Worm (Caenorhabditis elegans) whole organism, mixed stage, embryonic: ENCODE results near the gene fipr-15.
A peak's percentile ranks its signal among the peaks of the same experiment; 100 is the strongest.

Experiments
- M03D4.4 ChIP-seq: sonication (generic microtip); optimal IDR thresholded peaks from 2 replicates; lab custom pipeline; 2017; ENCODE audit warnings: mild to moderate bottlenecking, missing genetic modification characterization, missing compliant biosample characterization
- bed-3 ChIP-seq: fragments of 200-800 bp; sonication (Bioruptor generic); optimal IDR thresholded peaks from 3 replicates; lab custom pipeline; 2018; ENCODE audit warnings: mild to moderate bottlenecking, missing genetic modification characterization, moderate library complexity, missing compliant biosample characterization
- blmp-1 ChIP-seq: fragments of 150-350 bp; optimal IDR thresholded peaks from 2 replicates; lab custom pipeline; 2014; ENCODE audit warnings: missing biosample characterization, missing genetic modification characterization
- ceh-39 ChIP-seq: fragments of 150-350 bp; optimal IDR thresholded peaks from 2 replicates; lab custom pipeline; 2014; ENCODE audit warnings: missing biosample characterization, missing genetic modification characterization
- ceh-43 ChIP-seq: fragments of 200-800 bp; sonication (Bioruptor generic); optimal IDR thresholded peaks from 2 replicates; lab custom pipeline; 2018; ENCODE audit warnings: mild to moderate bottlenecking, missing genetic modification characterization, moderate library complexity, missing compliant biosample characterization
- ceh-83 ChIP-seq: fragments of 200-800 bp; sonication (Bioruptor generic); optimal IDR thresholded peaks from 2 replicates; lab custom pipeline; 2018; ENCODE audit warnings: mild to moderate bottlenecking, missing genetic modification characterization, missing compliant biosample characterization
- ces-1 ChIP-seq: fragments of 150-350 bp; optimal IDR thresholded peaks from 2 replicates; lab custom pipeline; 2014; ENCODE audit warnings: missing biosample characterization, missing genetic modification reagents, missing genetic modification characterization
- cnd-1 ChIP-seq: fragments of 200-800 bp; sonication (Bioruptor generic); optimal IDR thresholded peaks from 2 replicates; lab custom pipeline; 2018; ENCODE audit warnings: mild to moderate bottlenecking, missing genetic modification characterization, missing compliant biosample characterization
- drap-1 ChIP-seq: fragments of 200-800 bp; sonication (Bioruptor generic); optimal IDR thresholded peaks from 3 replicates; lab custom pipeline; 2018; ENCODE audit warnings: mild to moderate bottlenecking, missing genetic modification characterization, missing compliant biosample characterization
- elt-1 ChIP-seq: sonication (generic microtip); optimal IDR thresholded peaks from 2 replicates; lab custom pipeline; 2017; ENCODE audit warnings: missing genetic modification characterization, mild to moderate bottlenecking, missing compliant biosample characterization, antibody characterized with exemption, moderate library complexity, borderline replicate concordance; ENCODE audit not compliant: insufficient read depth
- elt-3 ChIP-seq: fragments of 150-350 bp; optimal IDR thresholded peaks from 2 replicates; lab custom pipeline; 2014; ENCODE audit warnings: missing biosample characterization, missing genetic modification characterization
- flh-1 ChIP-seq: fragments of 200-800 bp; sonication (Bioruptor generic); optimal IDR thresholded peaks from 2 replicates; lab custom pipeline; 2018; ENCODE audit warnings: mild to moderate bottlenecking, missing genetic modification characterization, moderate library complexity, missing compliant biosample characterization
- ham-2 ChIP-seq: fragments of 200-800 bp; sonication (Bioruptor generic); optimal IDR thresholded peaks from 2 replicates; lab custom pipeline; 2018; ENCODE audit warnings: mild to moderate bottlenecking, missing genetic modification characterization, missing compliant biosample characterization
- hlh-1 ChIP-seq: fragments of 150-350 bp; optimal IDR thresholded peaks from 2 replicates; lab custom pipeline; 2014; ENCODE audit warnings: missing biosample characterization, missing genetic modification reagents, missing genetic modification characterization
- lin-13 ChIP-seq: fragments of 150-350 bp; optimal IDR thresholded peaks from 2 replicates; lab custom pipeline; 2014; ENCODE audit warnings: missing biosample characterization, missing genetic modification characterization
- lin-32 ChIP-seq: fragments of 200-800 bp; sonication (Bioruptor generic); optimal IDR thresholded peaks from 2 replicates; lab custom pipeline; 2018; ENCODE audit warnings: mild to moderate bottlenecking, missing genetic modification characterization, missing compliant biosample characterization
- lsy-2 ChIP-seq: fragments of 150-350 bp; optimal IDR thresholded peaks from 2 replicates; lab custom pipeline; 2014; ENCODE audit warnings: missing biosample characterization, missing genetic modification characterization
- mab-5 ChIP-seq: fragments of 150-350 bp; optimal IDR thresholded peaks from 2 replicates; lab custom pipeline; 2014; ENCODE audit warnings: missing biosample characterization, missing genetic modification characterization
- mls-2 ChIP-seq: sonication (generic microtip); optimal IDR thresholded peaks from 2 replicates; lab custom pipeline; 2016; ENCODE audit warnings: mild to moderate bottlenecking, missing genetic modification characterization, moderate library complexity, missing compliant biosample characterization
- nhr-12 ChIP-seq: fragments of 150-350 bp; optimal IDR thresholded peaks from 2 replicates; lab custom pipeline; 2014; ENCODE audit warnings: missing biosample characterization, missing genetic modification characterization
- nhr-2 ChIP-seq: fragments of 150-350 bp; optimal IDR thresholded peaks from 2 replicates; lab custom pipeline; 2014; ENCODE audit warnings: missing biosample characterization, missing genetic modification characterization
- nhr-237 ChIP-seq: fragments of 150-350 bp; optimal IDR thresholded peaks from 2 replicates; lab custom pipeline; 2014; ENCODE audit warnings: missing biosample characterization, missing genetic modification characterization
- nhr-28 ChIP-seq: fragments of 150-350 bp; optimal IDR thresholded peaks from 2 replicates; lab custom pipeline; 2014; ENCODE audit warnings: missing biosample characterization, missing genetic modification characterization
- nhr-76 ChIP-seq: sonication (generic microtip); optimal IDR thresholded peaks from 2 replicates; lab custom pipeline; 2017; ENCODE audit warnings: missing biosample characterization, missing genetic modification characterization
- pha-4 ChIP-seq: fragments of 150-350 bp; optimal IDR thresholded peaks from 2 replicates; lab custom pipeline; 2018; ENCODE audit warnings: missing biosample characterization, missing genetic modification reagents, missing genetic modification characterization
- sem-2 ChIP-seq: fragments of 200-800 bp; sonication (Bioruptor generic); optimal IDR thresholded peaks from 2 replicates; lab custom pipeline; 2018; ENCODE audit warnings: mild to moderate bottlenecking, missing genetic modification characterization, missing compliant biosample characterization
- snpc-4 ChIP-seq: fragments of 150-350 bp; optimal IDR thresholded peaks from 2 replicates; lab custom pipeline; 2014; ENCODE audit warnings: missing biosample characterization, missing genetic modification characterization
- sptf-1 ChIP-seq: sonication (generic microtip); optimal IDR thresholded peaks from 2 replicates; lab custom pipeline; 2017; ENCODE audit warnings: mild to moderate bottlenecking, missing genetic modification characterization, moderate library complexity, missing compliant biosample characterization
- tbx-8 ChIP-seq: fragments of 200-800 bp; sonication (Bioruptor generic); optimal IDR thresholded peaks from 2 replicates; lab custom pipeline; 2018; ENCODE audit warnings: mild to moderate bottlenecking, missing genetic modification characterization, moderate library complexity, missing compliant biosample characterization
- unc-120 ChIP-seq: sonication (generic microtip); optimal IDR thresholded peaks from 2 replicates; lab custom pipeline; 2017; ENCODE audit warnings: missing genetic modification characterization, missing compliant biosample characterization; ENCODE audit not compliant: poor library complexity, severe bottlenecking
- unc-62 ChIP-seq: fragments of 150-350 bp; optimal IDR thresholded peaks from 2 replicates; lab custom pipeline; 2014; ENCODE audit warnings: missing biosample characterization, missing genetic modification reagents, missing genetic modification characterization
- zip-8 ChIP-seq: fragments of 150-350 bp; optimal IDR thresholded peaks from 2 replicates; lab custom pipeline; 2014; ENCODE audit warnings: missing biosample characterization, missing genetic modification characterization
- ztf-11 ChIP-seq: fragments of 150-350 bp; optimal IDR thresholded peaks from 2 replicates; lab custom pipeline; 2014; ENCODE audit warnings: missing biosample characterization, missing genetic modification characterization

Gene fipr-15

DNA sequence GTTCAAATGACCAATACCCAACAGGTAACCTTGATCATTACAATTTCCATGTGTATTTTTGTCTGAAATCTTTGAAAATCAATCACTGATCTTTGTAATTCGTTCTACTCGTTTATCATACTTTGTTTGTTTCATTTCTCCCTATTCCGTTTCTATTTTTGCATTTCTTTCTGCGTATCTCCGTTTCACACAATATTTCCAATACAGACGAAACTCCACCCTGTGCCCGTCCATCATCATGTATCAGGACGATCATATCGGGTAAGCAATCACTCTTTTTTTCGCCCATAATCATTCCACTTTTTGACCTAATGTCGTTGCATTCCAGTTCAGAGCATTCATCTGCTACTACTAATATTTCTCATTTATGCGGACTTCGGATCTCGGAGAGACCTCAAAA lies 29.3 kb downstream of the fipr-15 start, which contains the start of gene pyk-2:
TSS of gene pyk-2 (plus strand) at position 206 of the 400 bp plus-strand sequence.
- TF ChIP-seq ceh-83 (GFP tag; lab: Kevin White, UChicago) (no peak), pha-4 (tag; lab: Kevin White, UChicago) (no peak), ceh-39 (tag; lab: Kevin White, UChicago) (no peak), blmp-1 (tag; lab: Kevin White, UChicago) (no peak), flh-1 (GFP tag; lab: Kevin White, UChicago) (no peak), ztf-11 (tag; lab: Kevin White, UChicago) (no peak), hlh-1 (tag; lab: Kevin White, UChicago) (no peak), lsy-2 (tag; lab: Kevin White, UChicago) (no peak), M03D4.4 (tag; lab: Kevin White, UChicago) (no peak), cnd-1 (tag; lab: Kevin White, UChicago) (no peak), nhr-28 (no peak)
- TF ChIP-seq, all 35 proteins: peak for 0

DNA sequence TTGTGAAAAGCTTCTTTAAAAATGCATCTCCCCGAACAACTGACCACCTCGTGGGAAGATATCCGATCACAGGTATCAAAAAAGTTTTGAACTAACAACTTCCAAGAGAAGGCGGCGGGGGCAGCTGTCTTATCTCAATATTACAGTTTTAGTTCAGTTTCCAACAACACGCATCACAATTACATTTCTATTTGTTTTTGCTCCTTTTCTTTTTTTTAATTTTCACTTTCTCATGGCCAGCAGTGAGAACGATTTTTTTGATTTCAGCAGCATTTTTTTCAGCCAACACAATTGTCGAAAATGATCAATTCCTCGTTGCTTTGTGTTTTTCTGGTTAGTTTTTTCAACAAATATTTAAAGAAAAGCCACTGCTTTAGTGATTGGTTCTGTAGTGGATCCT lies 32.7 kb downstream of the fipr-15 start, which contains the start of gene ZK593.2:
TSS of gene ZK593.2 (plus strand) at position 301 of the 400 bp plus-strand sequence.
- no peak for TF ChIP-seq nhr-2 (tag; lab: Kevin White, UChicago)
- TF ChIP-seq bed-3 (GFP tag; lab: Kevin White, UChicago): no peak
- no peak for TF ChIP-seq elt-3 (tag; lab: Kevin White, UChicago)
- TF ChIP-seq ceh-39 (tag; lab: Kevin White, UChicago): no peak
- TF ChIP-seq sptf-1 (tag; lab: Kevin White, UChicago): no peak
- TF ChIP-seq cnd-1 (tag; lab: Kevin White, UChicago): no peak
- no peak for TF ChIP-seq nhr-28
- TF ChIP-seq unc-120 (tag; lab: Kevin White, UChicago): no peak
- TF ChIP-seq lsy-2 (tag; lab: Kevin White, UChicago): no peak

DNA sequence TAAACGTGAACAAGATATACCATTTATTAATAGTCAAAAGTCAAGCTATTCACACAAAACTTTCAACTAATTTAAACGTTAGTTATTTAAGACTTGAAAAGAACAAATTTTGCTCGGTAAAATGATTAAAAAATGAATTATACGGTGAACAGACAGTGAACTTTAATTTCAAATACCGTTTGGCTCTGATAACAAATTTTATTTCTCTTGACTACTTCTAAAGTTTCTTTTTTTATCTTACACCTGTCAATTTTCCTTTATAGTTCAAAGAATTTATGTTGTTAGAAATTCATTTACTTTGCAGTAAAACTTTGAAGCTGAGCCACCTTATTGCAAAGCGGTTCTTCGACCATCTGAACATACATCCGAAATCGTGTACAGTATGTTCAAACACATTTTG lies 35.0 kb downstream of the fipr-15 start, which contains the start of gene ZK593.3:
TSS of gene ZK593.3 (plus strand) at position 301 of the 400 bp plus-strand sequence.
- TF ChIP-seq snpc-4 (no peak), bed-3 (GFP tag; lab: Kevin White, UChicago) (no peak), cnd-1 (tag; lab: Kevin White, UChicago) (no peak), unc-62 (no peak), ces-1 (no peak), lin-13 (tag; lab: Kevin White, UChicago) (no peak), ceh-43 (GFP tag; lab: Kevin White, UChicago) (no peak), mab-5 (tag; lab: Kevin White, UChicago) (no peak), elt-3 (tag; lab: Kevin White, UChicago) (no peak), elt-1 (tag; lab: Kevin White, UChicago) (no peak), drap-1 (GFP tag; lab: Kevin White, UChicago) (no peak), mls-2 (tag; lab: Kevin White, UChicago) (no peak), nhr-28 (no peak), sem-2 (GFP tag; lab: Kevin White, UChicago) (no peak), nhr-76 (tag; lab: Kevin White, UChicago) (no peak), tbx-8 (GFP tag; lab: Kevin White, UChicago) (no peak)

DNA sequence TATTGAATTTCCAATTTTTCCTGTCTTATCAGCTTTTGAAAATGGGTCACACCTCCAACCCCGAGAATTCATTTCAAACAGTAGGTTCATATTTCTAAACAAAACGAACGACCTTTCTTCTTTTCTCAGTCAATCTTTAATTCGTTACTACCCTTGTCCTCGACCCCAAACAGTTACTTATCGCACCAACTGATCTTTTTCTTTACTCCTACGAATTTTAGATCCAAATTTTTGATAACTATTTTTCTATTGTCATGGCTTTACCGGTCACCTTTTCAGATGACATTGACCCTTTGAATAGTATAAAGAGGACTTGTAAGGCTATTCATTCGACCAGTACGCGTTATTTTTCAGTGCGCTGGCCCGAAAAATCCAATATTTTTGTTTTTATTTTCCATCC lies 35.8 kb downstream of the fipr-15 start:
- TF ChIP-seq blmp-1 (tag; lab: Kevin White, UChicago) (no peak), drap-1 (GFP tag; lab: Kevin White, UChicago) (no peak), sptf-1 (tag; lab: Kevin White, UChicago) (no peak), pha-4 (tag; lab: Kevin White, UChicago) (no peak), elt-1 (tag; lab: Kevin White, UChicago) (no peak)

DNA sequence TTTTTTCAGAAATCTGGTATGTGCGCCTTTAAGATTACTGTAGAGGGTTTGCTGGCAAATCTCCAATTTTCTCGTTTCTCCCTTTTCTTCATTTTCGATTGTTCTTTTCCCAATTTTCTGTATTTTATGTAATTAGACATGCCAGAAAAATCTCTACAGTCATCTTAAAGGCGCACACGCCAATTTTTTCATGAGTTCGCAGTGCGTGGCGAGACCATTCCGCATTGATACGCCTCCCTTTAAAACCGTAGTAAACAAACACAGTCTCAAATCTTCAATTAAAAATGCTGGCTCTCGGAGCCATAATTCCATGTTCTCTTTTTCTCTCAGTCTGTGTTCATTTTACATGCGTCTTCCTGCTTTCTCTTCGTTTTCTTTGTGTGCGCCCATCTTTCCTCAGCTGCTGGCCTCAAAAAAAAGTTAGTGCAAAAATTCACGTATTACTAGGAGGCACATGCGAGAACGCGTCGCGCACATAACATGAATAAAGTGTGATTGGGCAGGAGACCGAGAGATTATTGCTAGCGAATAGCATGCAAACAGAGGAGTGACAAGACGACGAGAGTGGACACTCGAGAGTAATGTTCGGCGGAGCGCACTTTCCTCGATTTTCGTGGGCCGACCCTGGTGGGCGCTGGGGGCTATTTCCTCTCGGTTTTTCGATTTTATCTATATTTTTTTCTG lies 38.7 kb downstream of the fipr-15 start:
- no peak for TF ChIP-seq lin-32 (GFP tag; lab: Kevin White, UChicago)
- peak; percentile 32 for TF ChIP-seq ceh-39 (tag; lab: Kevin White, UChicago)
- no peak for TF ChIP-seq nhr-2 (tag; lab: Kevin White, UChicago)
- no peak for TF ChIP-seq mab-5 (tag; lab: Kevin White, UChicago)
- peak; percentile 48 for TF ChIP-seq mls-2 (tag; lab: Kevin White, UChicago)
- peak; percentile 21 for TF ChIP-seq lsy-2 (tag; lab: Kevin White, UChicago)
- TF ChIP-seq blmp-1 (tag; lab: Kevin White, UChicago): no peak
- TF ChIP-seq zip-8 (tag; lab: Kevin White, UChicago): no peak
- TF ChIP-seq ceh-43 (GFP tag; lab: Kevin White, UChicago): no peak
- peak; percentile 45 for TF ChIP-seq hlh-1 (tag; lab: Kevin White, UChicago)
- no peak for TF ChIP-seq nhr-12 (tag; lab: Kevin White, UChicago)
- no peak for TF ChIP-seq snpc-4
- TF ChIP-seq bed-3 (GFP tag; lab: Kevin White, UChicago): no peak
- peak; percentile 27 for TF ChIP-seq elt-1 (tag; lab: Kevin White, UChicago)
- TF ChIP-seq flh-1 (GFP tag; lab: Kevin White, UChicago): no peak
- no peak for TF ChIP-seq sptf-1 (tag; lab: Kevin White, UChicago)
- TF ChIP-seq nhr-76 (tag; lab: Kevin White, UChicago): no peak
- no peak for TF ChIP-seq nhr-28
- no peak for TF ChIP-seq ham-2 (GFP tag; lab: Kevin White, UChicago)
- TF ChIP-seq tbx-8 (GFP tag; lab: Kevin White, UChicago): no peak
- TF ChIP-seq nhr-237 (tag; lab: Kevin White, UChicago): peak; percentile 20
- TF ChIP-seq sem-2 (GFP tag; lab: Kevin White, UChicago): no peak
- TF ChIP-seq unc-62: peak; percentile 14
- peak; percentile 79 for TF ChIP-seq ces-1
- no peak for TF ChIP-seq ceh-83 (GFP tag; lab: Kevin White, UChicago)
- TF ChIP-seq M03D4.4 (tag; lab: Kevin White, UChicago): peak; percentile 30
- TF ChIP-seq elt-3 (tag; lab: Kevin White, UChicago): no peak
- no peak for TF ChIP-seq cnd-1 (tag; lab: Kevin White, UChicago)
- TF ChIP-seq ztf-11 (tag; lab: Kevin White, UChicago): no peak
- TF ChIP-seq lin-13 (tag; lab: Kevin White, UChicago): no peak
- peak; percentile 13 for TF ChIP-seq unc-120 (tag; lab: Kevin White, UChicago)
- TF ChIP-seq drap-1 (GFP tag; lab: Kevin White, UChicago): no peak
